Worm (Caenorhabditis elegans) whole organism, L3 larva: ENCODE measurements around the gene F10E7.6.

ENCODE experiments used
- R02D3.7 ChIP-seq: fragments of 150-350 bp; optimal IDR thresholded peaks from 2 replicates; lab custom pipeline; 2014; ENCODE audit warnings: missing biosample characterization, missing genetic modification characterization
- ZK546.5 ChIP-seq: sonication (generic microtip); optimal IDR thresholded peaks from 2 replicates; lab custom pipeline; 2017; ENCODE audit warnings: missing biosample characterization, missing genetic modification characterization
- aly-2 ChIP-seq: fragments of 150-350 bp; optimal IDR thresholded peaks from 2 replicates; lab custom pipeline; 2014; ENCODE audit warnings: missing biosample characterization, missing genetic modification characterization
- ceh-16 ChIP-seq: sonication (generic microtip); optimal IDR thresholded peaks from 2 replicates; lab custom pipeline; 2017; ENCODE audit warnings: missing biosample characterization, missing genetic modification characterization
- ceh-9 ChIP-seq: sonication (generic microtip); optimal IDR thresholded peaks from 2 replicates; lab custom pipeline; 2018; ENCODE audit warnings: missing biosample characterization, missing genetic modification characterization
- daf-12 ChIP-seq: fragments of 150-350 bp; optimal IDR thresholded peaks from 2 replicates; lab custom pipeline; 2014; ENCODE audit warnings: missing biosample characterization, missing genetic modification reagents, missing genetic modification characterization
- egl-27 ChIP-seq: sonication (generic microtip); optimal IDR thresholded peaks from 4 replicates; lab custom pipeline; 2017; ENCODE audit warnings: missing biosample characterization, missing genetic modification reagents, missing genetic modification characterization
- egl-5 ChIP-seq: fragments of 150-350 bp; optimal IDR thresholded peaks from 2 replicates; lab custom pipeline; 2017; ENCODE audit warnings: missing biosample characterization, missing genetic modification reagents, missing genetic modification characterization, inconsistent platforms
- elt-2 ChIP-seq: sonication (generic microtip); optimal IDR thresholded peaks from 2 replicates; lab custom pipeline; 2016; ENCODE audit warnings: missing genetic modification reagents, mild to moderate bottlenecking, missing genetic modification characterization, missing compliant biosample characterization
- elt-3 ChIP-seq, 3 experiments: fragments of 150-350 bp in 1 of 3; sonication (generic microtip) in 2 of 3; optimal IDR thresholded peaks; 2 replicates in 2 of 3; 4 replicates in 1 of 3; lab custom pipeline; 2014 to 2017; ENCODE audit warnings: missing biosample characterization in 3 of 3, missing genetic modification characterization in 3 of 3
- fkh-10 ChIP-seq: sonication (generic microtip); optimal IDR thresholded peaks from 2 replicates; lab custom pipeline; 2017; ENCODE audit warnings: missing biosample characterization, missing genetic modification reagents, missing genetic modification characterization
- hmg-11 ChIP-seq: sonication (generic microtip); optimal IDR thresholded peaks from 2 replicates; lab custom pipeline; 2016; ENCODE audit warnings: missing genetic modification characterization, missing compliant biosample characterization
- jun-1 ChIP-seq: fragments of 150-350 bp; optimal IDR thresholded peaks from 2 replicates; lab custom pipeline; 2014; ENCODE audit warnings: missing biosample characterization, missing genetic modification reagents, missing genetic modification characterization
- lin-15B ChIP-seq: fragments of 150-350 bp; optimal IDR thresholded peaks from 2 replicates; lab custom pipeline; 2014; ENCODE audit warnings: missing biosample characterization, missing genetic modification characterization
- lsy-12 ChIP-seq: sonication (generic microtip); optimal IDR thresholded peaks from 2 replicates; lab custom pipeline; 2016; ENCODE audit warnings: mild to moderate bottlenecking, missing genetic modification characterization, missing compliant biosample characterization
- mdl-1 ChIP-seq: fragments of 150-350 bp; optimal IDR thresholded peaks from 2 replicates; lab custom pipeline; 2014; ENCODE audit warnings: missing biosample characterization, missing genetic modification characterization
- mml-1 ChIP-seq: fragments of 150-350 bp; sonication (generic microtip); optimal IDR thresholded peaks from 3 replicates; lab custom pipeline; 2014; ENCODE audit warnings: missing biosample characterization, missing genetic modification characterization
- nfya-1 ChIP-seq: sonication (generic microtip); optimal IDR thresholded peaks from 2 replicates; lab custom pipeline; 2017; ENCODE audit warnings: missing genetic modification characterization, mild to moderate bottlenecking, missing compliant biosample characterization, antibody characterized with exemption, moderate library complexity; ENCODE audit not compliant: insufficient read depth
- nhr-11 ChIP-seq: fragments of 150-350 bp; optimal IDR thresholded peaks from 2 replicates; lab custom pipeline; 2014; ENCODE audit warnings: missing biosample characterization, missing genetic modification characterization
- nhr-12 ChIP-seq: fragments of 150-350 bp; optimal IDR thresholded peaks from 2 replicates; lab custom pipeline; 2014; ENCODE audit warnings: missing biosample characterization, missing genetic modification characterization
- nhr-23 ChIP-seq: fragments of 150-350 bp; optimal IDR thresholded peaks from 2 replicates; lab custom pipeline; 2014; ENCODE audit warnings: missing biosample characterization, missing genetic modification reagents, missing genetic modification characterization
- nhr-237 ChIP-seq: fragments of 150-350 bp; optimal IDR thresholded peaks from 2 replicates; lab custom pipeline; 2014; ENCODE audit warnings: missing biosample characterization, missing genetic modification characterization
- nhr-25 ChIP-seq: sonication (generic microtip); optimal IDR thresholded peaks from 2 replicates; lab custom pipeline; 2017; ENCODE audit warnings: missing biosample characterization, missing genetic modification characterization
- nhr-28 ChIP-seq: fragments of 150-350 bp; optimal IDR thresholded peaks from 2 replicates; lab custom pipeline; 2014; ENCODE audit warnings: missing biosample characterization, missing genetic modification characterization
- nhr-67 ChIP-seq: fragments of 150-350 bp; optimal IDR thresholded peaks from 2 replicates; lab custom pipeline; 2014; ENCODE audit warnings: missing biosample characterization, missing genetic modification characterization
- pha-4 ChIP-seq: fragments of 150-350 bp; optimal IDR thresholded peaks from 2 replicates; lab custom pipeline; 2014; ENCODE audit warnings: missing biosample characterization, missing genetic modification reagents, missing genetic modification characterization
- pqm-1 ChIP-seq: fragments of 150-350 bp; optimal IDR thresholded peaks from 2 replicates; lab custom pipeline; 2017; ENCODE audit warnings: missing biosample characterization, missing genetic modification characterization, inconsistent platforms
- sea-2 ChIP-seq: fragments of 150-350 bp; sonication (generic microtip); optimal IDR thresholded peaks from 4 replicates; lab custom pipeline; 2014; ENCODE audit warnings: missing biosample characterization, missing genetic modification reagents, missing genetic modification characterization
- skn-1 ChIP-seq: fragments of 150-350 bp; optimal IDR thresholded peaks from 2 replicates; lab custom pipeline; 2014; ENCODE audit warnings: missing biosample characterization, missing genetic modification characterization
- snpc-4 ChIP-seq: fragments of 150-350 bp; optimal IDR thresholded peaks from 2 replicates; lab custom pipeline; 2014; ENCODE audit warnings: missing biosample characterization, missing genetic modification characterization
- unc-62 ChIP-seq: fragments of 150-350 bp; sonication (generic microtip); optimal IDR thresholded peaks from 4 replicates; lab custom pipeline; 2014; ENCODE audit warnings: missing biosample characterization, missing genetic modification reagents, missing genetic modification characterization
- zag-1 ChIP-seq: fragments of 150-350 bp; optimal IDR thresholded peaks from 2 replicates; lab custom pipeline; 2014; ENCODE audit warnings: missing biosample characterization, missing genetic modification characterization
- ztf-11 ChIP-seq: fragments of 150-350 bp; optimal IDR thresholded peaks from 2 replicates; lab custom pipeline; 2014; ENCODE audit warnings: missing biosample characterization, missing genetic modification characterization
- ztf-4 ChIP-seq: fragments of 150-350 bp; optimal IDR thresholded peaks from 2 replicates; lab custom pipeline; 2014; ENCODE audit warnings: missing biosample characterization, missing genetic modification characterization

The F10E7.6 gene

ce11 chrII:7122661-7123418 lies 10.0 kb downstream of the F10E7.6 start, which contains the start of gene F10E7.11:
F10E7.11 (minus strand) TSS chrII:7122892.
- TF ChIP-seq ztf-11 (tag; lab: Kevin White, UChicago) (no peak), pqm-1 (no peak), elt-3 (tag; optimal IDR thresholded peaks at IDR 0.05; lab: Kevin White, UChicago) (no peak), sea-2 (no peak), lin-15B (tag; lab: Kevin White, UChicago) (peak; percentile 2), nfya-1 (peak; percentile 11), aly-2 (tag; lab: Kevin White, UChicago) (no peak), skn-1 (tag; lab: Kevin White, UChicago) (no peak)

ce11 chrII:7126457-7126856 lies 13.6 kb downstream of the F10E7.6 start, which contains the start of gene F10E7.1:
F10E7.1 (plus strand) TSS chrII:7126757.
- TF ChIP-seq pqm-1, result no peak
- TF ChIP-seq jun-1 (tag; lab: Kevin White, UChicago), result no peak
- TF ChIP-seq unc-62 (GFP tag; lab: Kevin White, UChicago), result no peak
- TF ChIP-seq ztf-4, result no peak
- TF ChIP-seq nhr-12 (tag; lab: Kevin White, UChicago), result no peak

DNA sequence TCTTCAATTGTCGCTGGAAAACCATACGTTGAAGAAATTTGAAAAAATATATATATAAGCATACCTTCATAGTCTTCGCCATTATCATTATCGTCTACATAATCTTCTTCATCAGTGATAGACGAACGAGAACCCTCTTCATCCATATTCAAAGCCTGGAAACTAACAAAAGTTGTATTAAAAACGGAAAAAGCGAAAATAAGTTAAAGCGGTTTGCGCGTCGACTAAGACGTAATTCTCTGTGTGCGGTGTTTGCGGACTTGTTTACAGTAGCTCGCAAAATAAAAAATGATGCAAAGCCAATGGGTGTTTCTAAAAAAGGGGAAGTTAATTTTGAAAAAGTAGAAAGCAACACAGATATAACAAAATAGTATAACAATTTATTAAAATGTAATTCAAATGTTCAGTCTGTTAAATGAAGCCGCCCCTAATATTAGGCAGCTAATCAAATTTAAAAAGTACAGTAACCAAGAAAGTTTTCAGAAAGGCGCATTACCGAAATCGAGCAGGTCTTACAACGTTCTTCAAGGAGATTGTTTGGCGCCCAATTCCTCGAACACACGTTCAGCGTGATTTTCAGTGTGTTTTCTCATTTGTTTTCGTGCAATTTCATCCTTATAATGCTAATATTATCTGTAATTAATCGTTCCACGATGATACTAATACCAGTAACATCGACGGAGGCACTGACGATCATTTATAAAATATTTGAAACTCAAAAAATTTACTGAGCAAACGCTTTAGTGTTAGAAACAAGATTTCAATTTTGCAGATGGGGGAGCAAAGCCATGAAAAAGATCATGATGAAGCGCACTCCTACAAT lies 19.2 kb downstream of the F10E7.6 start, which contains the start of the genes T07F8.4 and gld-3:
TSS of gene T07F8.4 (minus strand) at position 162 of the 823 bp plus-strand sequence.
TSS of gene gld-3 (plus strand) at position 773 of the 823 bp plus-strand sequence.
- TF ChIP-seq nfya-1 (peak; percentile 83), lin-15B (tag; lab: Kevin White, UChicago) (peak; percentile 36), lsy-12 (tag; lab: Kevin White, UChicago) (no peak), nhr-25 (tag; lab: Kevin White, UChicago) (peak; percentile 14), daf-12 (tag; lab: Kevin White, UChicago) (no peak)

- TF ChIP-seq pha-4 (peak; percentile 76), hmg-11 (tag; lab: Kevin White, UChicago) (no peak), elt-2 (peak; percentile 82), mdl-1 (tag; lab: Kevin White, UChicago) (no peak), pqm-1 (peak; percentile 86)
Observed at ce11 chrII:7139064-7139463, 26.2 kb downstream of the F10E7.6 start.

ce11 chrII:7144307-7144706 lies 31.4 kb downstream of the F10E7.6 start, which contains the start of gene npr-31:
npr-31 (plus strand) TSS chrII:7144607.
- TF ChIP-seq R02D3.7 (tag; lab: Kevin White, UChicago) (no peak), nhr-23 (tag; lab: Kevin White, UChicago) (no peak), elt-2 (no peak), lsy-12 (tag; lab: Kevin White, UChicago) (no peak), egl-27 (tag; lab: Kevin White, UChicago) (no peak), daf-12 (tag; lab: Kevin White, UChicago) (no peak), ceh-9 (tag; lab: Kevin White, UChicago) (no peak), fkh-10 (GFP tag; lab: Kevin White, UChicago) (no peak), nhr-11 (tag; lab: Kevin White, UChicago) (no peak), nhr-28 (no peak)
- TF ChIP-seq, all 47 proteins: peak for 0

- TF ChIP-seq ceh-16 (tag; lab: Kevin White, UChicago) (no peak), lin-15B (tag; lab: Kevin White, UChicago) (no peak), elt-2 (no peak), mml-1 (tag; lab: Kevin White, UChicago) (no peak), snpc-4 (tag; lab: Kevin White, UChicago) (no peak), ztf-11 (tag; lab: Kevin White, UChicago) (no peak), zag-1 (tag; lab: Kevin White, UChicago) (no peak), nhr-23 (tag; lab: Kevin White, UChicago) (no peak), ceh-9 (tag; lab: Kevin White, UChicago) (no peak), egl-5 (tag; lab: Kevin White, UChicago) (no peak), nhr-237 (tag; lab: Kevin White, UChicago) (no peak), pha-4 (no peak), ZK546.5 (tag; lab: Kevin White, UChicago) (no peak), pqm-1 (no peak), unc-62 (GFP tag; lab: Kevin White, UChicago) (no peak), sea-2 (no peak), nhr-67 (tag; lab: Kevin White, UChicago) (no peak)
- TF ChIP-seq, all 47 proteins: peak for 0
Observed at ce11 chrII:7146240-7146639, 33.4 kb downstream of the F10E7.6 start.
